Worm (Caenorhabditis elegans): ENCODE data around the gene Y54F10BM.12.

Y54F10BM.12 gene

ce11 chrIII:2329336-2329735 lies at the start of gene Y54F10BM.12:
Y54F10BM.12 (minus strand) TSS chrIII:2329679.
- no peak for TF ChIP-seq ceh-83 (GFP tag; optimal IDR thresholded peaks at IDR 0.05)
- no peak for TF ChIP-seq mab-5 (tag; optimal IDR thresholded peaks at IDR 0.05)
- no peak for TF ChIP-seq elt-1 (tag; optimal IDR thresholded peaks at IDR 0.05; ENCODE audit: borderline replicate concordance, insufficient read depth)
- TF ChIP-seq nhr-2 (tag; optimal IDR thresholded peaks at IDR 0.05), result no peak
- no peak for TF ChIP-seq bed-3 (GFP tag; optimal IDR thresholded peaks at IDR 0.05)
- no peak for TF ChIP-seq nhr-12 (tag; optimal IDR thresholded peaks at IDR 0.05)
- no peak for TF ChIP-seq flh-1 (GFP tag; optimal IDR thresholded peaks at IDR 0.05)
- no peak for TF ChIP-seq unc-62 (GFP tag; optimal IDR thresholded peaks at IDR 0.05)
- no peak for TF ChIP-seq lin-32 (GFP tag; optimal IDR thresholded peaks at IDR 0.05)
- no peak for TF ChIP-seq hlh-1 (tag; optimal IDR thresholded peaks at IDR 0.05)
- no peak for TF ChIP-seq cnd-1 (tag; optimal IDR thresholded peaks at IDR 0.05)
- TF ChIP-seq snpc-4 (tag; optimal IDR thresholded peaks at IDR 0.05), result no peak
- no peak for TF ChIP-seq ceh-39 (tag; optimal IDR thresholded peaks at IDR 0.05)
- TF ChIP-seq nhr-28 (tag; optimal IDR thresholded peaks at IDR 0.05), result no peak
- TF ChIP-seq blmp-1 (tag; optimal IDR thresholded peaks at IDR 0.05), result no peak

DNA sequence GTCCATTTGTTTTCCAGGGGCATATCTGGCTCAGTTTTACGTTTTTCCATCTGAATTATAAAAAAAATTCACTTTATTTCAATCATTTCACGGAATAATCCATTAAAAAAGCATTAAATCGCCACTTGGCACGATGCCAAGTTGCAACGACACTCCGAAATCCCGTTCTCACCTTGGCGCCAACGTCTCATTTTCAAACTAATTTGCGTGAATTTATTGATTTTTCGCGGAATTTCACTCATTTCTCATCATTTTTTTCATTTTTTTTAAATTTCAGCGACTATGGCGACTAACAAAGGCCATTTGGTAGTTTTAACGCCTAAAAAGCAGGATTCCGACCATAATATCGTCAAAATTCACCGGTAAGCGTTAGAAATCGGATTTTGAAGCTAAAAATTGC lies 46.4 kb upstream of the Y54F10BM.12 start, which contains the start of gene H14E04.2:
H14E04.2 (plus strand) TSS at position 276 of the 400 bp plus-strand sequence.
- TF ChIP-seq pha-4 (tag; optimal IDR thresholded peaks at IDR 0.05), result peak; percentile 85
- TF ChIP-seq unc-39 (tag; optimal IDR thresholded peaks at IDR 0.05), result no peak
- no peak for TF ChIP-seq nhr-237 (tag; optimal IDR thresholded peaks at IDR 0.05)
- TF ChIP-seq hlh-1 (tag; optimal IDR thresholded peaks at IDR 0.05), result peak; percentile 19
- TF ChIP-seq ces-1 (GFP tag; optimal IDR thresholded peaks at IDR 0.05), result peak; percentile 72
- no peak for TF ChIP-seq drap-1 (GFP tag; optimal IDR thresholded peaks at IDR 0.05)
- TF ChIP-seq mep-1 (tag; optimal IDR thresholded peaks at IDR 0.05), result peak; percentile 81
- no peak for TF ChIP-seq unc-62 (GFP tag; optimal IDR thresholded peaks at IDR 0.05)
- peak; percentile 24 for TF ChIP-seq lsy-2 (tag; optimal IDR thresholded peaks at IDR 0.05)
- peak; percentile 75 for TF ChIP-seq lin-13 (tag; optimal IDR thresholded peaks at IDR 0.05)
- no peak for TF ChIP-seq nhr-28 (tag; optimal IDR thresholded peaks at IDR 0.05)

- TF ChIP-seq sptf-1 (tag; optimal IDR thresholded peaks at IDR 0.05), result no peak
- no peak for TF ChIP-seq flh-1 (GFP tag; optimal IDR thresholded peaks at IDR 0.05)
- TF ChIP-seq drap-1 (GFP tag; optimal IDR thresholded peaks at IDR 0.05), result no peak
- TF ChIP-seq ceh-43 (GFP tag; optimal IDR thresholded peaks at IDR 0.05), result no peak
- no peak for TF ChIP-seq lin-13 (tag; optimal IDR thresholded peaks at IDR 0.05)
- no peak for TF ChIP-seq lin-32 (GFP tag; optimal IDR thresholded peaks at IDR 0.05)
- no peak for TF ChIP-seq bed-3 (GFP tag; optimal IDR thresholded peaks at IDR 0.05)
- TF ChIP-seq cnd-1 (tag; optimal IDR thresholded peaks at IDR 0.05), result no peak
Measured at ce11 chrIII:2371864-2372263, 42.4 kb upstream of the Y54F10BM.12 start, which contains the start of gene H04J21.1. H04J21.1 (minus strand) TSS chrIII:2371964.

- TF ChIP-seq ham-2 (GFP tag; optimal IDR thresholded peaks at IDR 0.05) (no peak), nhr-2 (tag; optimal IDR thresholded peaks at IDR 0.05) (no peak), nhr-237 (tag; optimal IDR thresholded peaks at IDR 0.05) (no peak), ztf-11 (tag; optimal IDR thresholded peaks at IDR 0.05) (no peak)
Measured at ce11 chrIII:2368424-2368823, 38.9 kb upstream of the Y54F10BM.12 start, which contains the start of gene H04J21.4. H04J21.4 (minus strand) TSS chrIII:2368524.

ce11 chrIII:2362648-2363047 lies 33.2 kb upstream of the Y54F10BM.12 start, which contains the start of gene srd-69:
srd-69 (plus strand) TSS chrIII:2362948.
- TF ChIP-seq unc-39 (tag; optimal IDR thresholded peaks at IDR 0.05) (no peak), blmp-1 (tag; optimal IDR thresholded peaks at IDR 0.05) (no peak), unc-62 (GFP tag; optimal IDR thresholded peaks at IDR 0.05) (no peak), nhr-2 (tag; optimal IDR thresholded peaks at IDR 0.05) (no peak), ceh-39 (tag; optimal IDR thresholded peaks at IDR 0.05) (no peak), nhr-76 (tag; optimal IDR thresholded peaks at IDR 0.05) (no peak), flh-1 (GFP tag; optimal IDR thresholded peaks at IDR 0.05) (no peak), lin-32 (GFP tag; optimal IDR thresholded peaks at IDR 0.05) (no peak), drap-1 (GFP tag; optimal IDR thresholded peaks at IDR 0.05) (no peak), tbx-8 (GFP tag; optimal IDR thresholded peaks at IDR 0.05) (no peak), M03D4.4 (tag; optimal IDR thresholded peaks at IDR 0.05) (no peak), ces-1 (GFP tag; optimal IDR thresholded peaks at IDR 0.05) (no peak), nhr-237 (tag; optimal IDR thresholded peaks at IDR 0.05) (no peak), elt-3 (tag; optimal IDR thresholded peaks at IDR 0.05) (no peak), sptf-1 (tag; optimal IDR thresholded peaks at IDR 0.05) (no peak), ham-2 (GFP tag; optimal IDR thresholded peaks at IDR 0.05) (no peak), nhr-28 (tag; optimal IDR thresholded peaks at IDR 0.05) (no peak), bed-3 (GFP tag; optimal IDR thresholded peaks at IDR 0.05) (no peak)
